Worm (Caenorhabditis elegans) whole organism, midembryonic: ENCODE measurements around the gene str-174.

Source experiments
- T22C8.4 ChIP-seq: fragments of 200-800 bp; sonication (Bioruptor generic); IDR thresholded peaks from 2 replicates; pipeline ENCODE4 v1.3.6; 2022; ENCODE audit warnings: missing genetic modification characterization, missing compliant biosample characterization
- cog-1 ChIP-seq: sonication (generic microtip); optimal IDR thresholded peaks from 2 replicates; lab custom pipeline; 2016; ENCODE audit warnings: missing genetic modification characterization, missing compliant biosample characterization
- flt-1 ChIP-seq: fragments of 200-800 bp; sonication (Bioruptor generic); IDR thresholded peaks from 2 replicates; pipeline ENCODE4 v1.3.6; 2022; ENCODE audit warnings: missing genetic modification characterization, missing compliant biosample characterization
- klf-2 ChIP-seq: fragments of 200-800 bp; sonication (Bioruptor generic); conservative IDR thresholded peaks from 2 replicates; pipeline ENCODE4 v1.3.6; 2022; ENCODE audit warnings: missing genetic modification reagents, missing genetic modification characterization, missing compliant biosample characterization
- med-1 ChIP-seq: sonication (generic microtip); optimal IDR thresholded peaks from 2 replicates; lab custom pipeline; 2017; ENCODE audit warnings: missing genetic modification characterization, mild to moderate bottlenecking, missing compliant biosample characterization, antibody characterized with exemption, missing genetic modification reagents; ENCODE audit not compliant: insufficient read depth
- ref-1 ChIP-seq: fragments of 200-800 bp; sonication (Bioruptor generic); conservative IDR thresholded peaks from 2 replicates; pipeline ENCODE4 v1.3.6; 2022; ENCODE audit warnings: missing genetic modification reagents, missing genetic modification characterization, missing compliant biosample characterization
- tab-1 ChIP-seq: fragments of 200-800 bp; sonication (Bioruptor generic); IDR thresholded peaks from 2 replicates; pipeline ENCODE4 v1.3.6; 2022; ENCODE audit warnings: missing genetic modification characterization, missing compliant biosample characterization
- ztf-23 ChIP-seq: fragments of 200-800 bp; sonication (Bioruptor generic); IDR thresholded peaks from 2 replicates; pipeline ENCODE4 v1.3.6; 2022; ENCODE audit warnings: missing genetic modification reagents, missing genetic modification characterization, missing compliant biosample characterization
- ztf-29 ChIP-seq: fragments of 200-800 bp; sonication (Bioruptor generic); IDR thresholded peaks from 2 replicates; pipeline ENCODE4 v1.3.6; 2022; ENCODE audit warnings: missing genetic modification reagents, missing genetic modification characterization, missing compliant biosample characterization

DNA sequence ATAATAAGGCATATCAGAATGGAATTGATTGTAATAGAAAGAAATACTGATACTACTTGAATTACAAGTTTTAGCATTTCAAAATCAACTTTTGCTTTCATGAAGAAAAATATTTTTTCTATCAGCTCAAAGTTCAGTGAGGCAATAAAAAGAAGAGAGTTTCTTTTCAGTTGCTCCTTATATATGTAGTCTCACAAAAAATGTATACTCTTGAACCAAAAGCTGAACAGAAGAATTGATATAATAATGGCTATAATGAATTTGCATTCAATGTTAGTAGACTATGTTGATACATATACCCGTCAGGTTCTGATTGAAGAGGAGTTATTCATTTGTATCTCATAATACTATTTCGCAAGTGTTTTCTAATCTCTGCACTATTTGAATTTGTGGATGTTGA is at the start of gene str-174:
- TF ChIP-seq med-1 (GFP tag; lab: Kevin White, UChicago) (no peak), klf-2 (GFP tag; lab: Robert Waterston, UW) (no peak), T22C8.4 (GFP tag; lab: Robert Waterston, UW) (no peak), flt-1 (GFP tag; lab: Robert Waterston, UW) (no peak), tab-1 (GFP tag; lab: Robert Waterston, UW) (no peak), ztf-23 (GFP tag; lab: Robert Waterston, UW) (no peak), ztf-29 (GFP tag; lab: Robert Waterston, UW) (no peak), cog-1 (no peak), ref-1 (GFP tag; lab: Robert Waterston, UW) (no peak)
